Fruit fly (Drosophila melanogaster) whole organism, embryonic: Measurements from ENCODE around the gene CG5510.

Experiments used
- C15 ChIP-seq: fragments of 200-800 bp; sonication (Bioruptor generic); IDR thresholded peaks from 3 replicates; pipeline ENCODE4 v1.3.6; 2022; ENCODE audit warnings: missing biosample characterization, missing genetic modification characterization
- CG10147 ChIP-seq: fragments of 200-800 bp; sonication (Bioruptor generic); optimal IDR thresholded peaks from 2 replicates; lab custom pipeline; 2019; ENCODE audit warnings: missing biosample characterization, mild to moderate bottlenecking, missing genetic modification characterization, moderate library complexity
- CG10979 ChIP-seq: fragments of 200-800 bp; sonication (Bioruptor generic); optimal IDR thresholded peaks from 2 replicates; lab custom pipeline; 2018; ENCODE audit warnings: missing biosample characterization, mild to moderate bottlenecking, missing genetic modification characterization, moderate library complexity
- CG11247 ChIP-seq: fragments of 200-800 bp; sonication (Bioruptor generic); IDR thresholded peaks from 2 replicates; pipeline ENCODE4 v1.3.6; 2022; ENCODE audit warnings: missing biosample characterization, missing genetic modification characterization
- CG12155 ChIP-seq: fragments of 200-800 bp; sonication (Bioruptor generic); optimal IDR thresholded peaks from 3 replicates; lab custom pipeline; 2016; ENCODE audit warnings: missing biosample characterization, missing genetic modification characterization
- CG13424 ChIP-seq: fragments of 200-800 bp; sonication (Bioruptor generic); optimal IDR thresholded peaks from 2 replicates; lab custom pipeline; 2019; ENCODE audit warnings: missing biosample characterization, mild to moderate bottlenecking, missing genetic modification characterization, moderate library complexity
- CG16863 ChIP-seq: fragments of 200-800 bp; sonication (Bioruptor generic); optimal IDR thresholded peaks from 3 replicates; lab custom pipeline; 2016; ENCODE audit warnings: missing biosample characterization, missing genetic modification characterization
- CG17385 ChIP-seq: fragments of 200-800 bp; sonication (Bioruptor generic); optimal IDR thresholded peaks from 3 replicates; lab custom pipeline; 2018; ENCODE audit warnings: missing biosample characterization, mild to moderate bottlenecking, missing genetic modification characterization
- CG18011 ChIP-seq: fragments of 200-800 bp; sonication (Bioruptor generic); optimal IDR thresholded peaks from 2 replicates; lab custom pipeline; 2017; ENCODE audit warnings: missing biosample characterization, missing genetic modification characterization, mild to moderate bottlenecking, moderate library complexity, missing genotype
- CG2678 ChIP-seq: fragments of 200-800 bp; sonication (Bioruptor generic); optimal IDR thresholded peaks from 3 replicates; lab custom pipeline; 2019; ENCODE audit warnings: missing biosample characterization, mild to moderate bottlenecking, missing genetic modification characterization, moderate library complexity
- CG2712 ChIP-seq: fragments of 200-800 bp; optimal IDR thresholded peaks from 3 replicates; lab custom pipeline; 2019; ENCODE audit warnings: missing biosample characterization, mild to moderate bottlenecking, missing genetic modification characterization, moderate library complexity
- CG2875 ChIP-seq: fragments of 200-800 bp; sonication (Bioruptor generic); optimal IDR thresholded peaks from 2 replicates; lab custom pipeline; 2017; ENCODE audit warnings: missing biosample characterization, mild to moderate bottlenecking, missing genetic modification characterization, missing genetic modification reagents
- CG30403 ChIP-seq: fragments of 200-800 bp; sonication (Bioruptor generic); optimal IDR thresholded peaks from 3 replicates; lab custom pipeline; 2016; ENCODE audit warnings: missing biosample characterization, missing genetic modification characterization
- CG31388 ChIP-seq: fragments of 200-800 bp; sonication (Bioruptor generic); optimal IDR thresholded peaks from 2 replicates; lab custom pipeline; 2016; ENCODE audit warnings: missing biosample characterization, missing genetic modification characterization
- CG3726 ChIP-seq: fragments of 200-800 bp; sonication (Bioruptor generic); IDR thresholded peaks from 3 replicates; pipeline ENCODE4, ENCODE4 v1.3.6; 2022; ENCODE audit warnings: missing biosample characterization, missing genetic modification characterization
- CG4328 ChIP-seq: fragments of 200-800 bp; sonication (Bioruptor generic); optimal IDR thresholded peaks from 3 replicates; lab custom pipeline; 2017; ENCODE audit warnings: missing biosample characterization, missing genetic modification reagents, missing genetic modification characterization
- CG5245 ChIP-seq: fragments of 200-800 bp; sonication (Bioruptor generic); optimal IDR thresholded peaks from 3 replicates; lab custom pipeline; 2016; ENCODE audit warnings: missing biosample characterization, missing genetic modification characterization
- CG6791 ChIP-seq: fragments of 200-800 bp; sonication (Bioruptor generic); IDR thresholded peaks from 3 replicates; pipeline ENCODE4 v1.3.6; 2022; ENCODE audit warnings: missing biosample characterization, missing genetic modification characterization; ENCODE audit not compliant: partially characterized antibody
- CG8089 ChIP-seq: fragments of 200-800 bp; sonication (Bioruptor generic); optimal IDR thresholded peaks from 3 replicates; lab custom pipeline; 2016; ENCODE audit warnings: missing biosample characterization, missing genetic modification characterization
- CG8359 ChIP-seq: fragments of 200-800 bp; sonication (Bioruptor generic); optimal IDR thresholded peaks from 2 replicates; lab custom pipeline; 2017; ENCODE audit warnings: missing biosample characterization, mild to moderate bottlenecking, missing genetic modification characterization, borderline replicate concordance
- Dip3 ChIP-seq: fragments of 200-800 bp; sonication (Bioruptor generic); optimal IDR thresholded peaks from 3 replicates; lab custom pipeline; 2016; ENCODE audit warnings: missing biosample characterization, missing genetic modification characterization
- HLH4C ChIP-seq: fragments of 200-800 bp; sonication (Bioruptor generic); IDR thresholded peaks from 3 replicates; pipeline ENCODE4 v1.3.6; 2022; ENCODE audit warnings: missing biosample characterization, missing genetic modification characterization; ENCODE audit not compliant: partially characterized antibody
- Lpt ChIP-seq: fragments of >200 bp; optimal IDR thresholded peaks from 2 replicates; lab custom pipeline; 2018; ENCODE audit warnings: missing biosample characterization, missing genetic modification characterization
- NC2α ChIP-seq: fragments of 200-800 bp; sonication (Bioruptor generic); optimal IDR thresholded peaks from 2 replicates; lab custom pipeline; 2016; ENCODE audit warnings: missing biosample characterization, missing genetic modification characterization
- Ptx1 ChIP-seq: fragments of 200-800 bp; sonication (Bioruptor generic); IDR thresholded peaks from 2 replicates; pipeline ENCODE4 v1.3.6; 2022; ENCODE audit warnings: missing biosample characterization, missing genetic modification characterization
- Rfx ChIP-seq: fragments of 200-800 bp; sonication (Bioruptor generic); IDR thresholded peaks from 2 replicates; pipeline ENCODE4 v1.3.6; 2022; ENCODE audit warnings: missing biosample characterization, missing genetic modification characterization
- Taf1 ChIP-seq: fragments of 200-800 bp; sonication (Bioruptor generic); IDR thresholded peaks from 2 replicates; pipeline ENCODE4 v1.3.6; 2022; ENCODE audit warnings: missing biosample characterization, missing genetic modification characterization
- Vsx1 ChIP-seq: fragments of 200-800 bp; sonication (Bioruptor generic); optimal IDR thresholded peaks from 2 replicates; lab custom pipeline; 2017; ENCODE audit warnings: missing biosample characterization, mild to moderate bottlenecking, missing genetic modification characterization, missing genetic modification reagents
- chinmo ChIP-seq: fragments of 200-800 bp; sonication (Bioruptor generic); IDR thresholded peaks from 4 replicates; pipeline ENCODE4 v1.3.6; 2022; ENCODE audit warnings: missing biosample characterization, missing genetic modification characterization; ENCODE audit not compliant: partially characterized antibody
- chm ChIP-seq: fragments of 200-800 bp; sonication (Bioruptor generic); IDR thresholded peaks from 2 replicates; pipeline ENCODE4 v1.3.6; 2022; ENCODE audit warnings: missing biosample characterization, missing genetic modification characterization
- dmrt99B ChIP-seq: fragments of 200-800 bp; sonication (Bioruptor generic); optimal IDR thresholded peaks from 2 replicates; lab custom pipeline; 2018; ENCODE audit warnings: missing biosample characterization, mild to moderate bottlenecking, missing genetic modification characterization, moderate library complexity
- en ChIP-seq: fragments of 200-800 bp; sonication (Bioruptor generic); optimal IDR thresholded peaks from 2 replicates; lab custom pipeline; 2016; ENCODE audit warnings: missing biosample characterization, missing genetic modification characterization
- eve ChIP-seq, 2 experiments: fragments of >200 bp; optimal IDR thresholded peaks; 2 replicates each; lab custom pipeline; 2017; ENCODE audit warnings: missing biosample characterization in 2 of 2, missing genetic modification characterization in 2 of 2
- hbn ChIP-seq: fragments of 200-800 bp; sonication (Bioruptor generic); IDR thresholded peaks from 2 replicates; pipeline ENCODE4 v1.3.6; 2022; ENCODE audit warnings: missing biosample characterization, missing genetic modification characterization; ENCODE audit not compliant: partially characterized antibody
- lov ChIP-seq, 2 experiments: fragments of 200-800 bp in 1 of 2; fragments of >200 bp in 1 of 2; sonication (Bioruptor generic) in 1 of 2; IDR thresholded peaks in 1 of 2; optimal IDR thresholded peaks in 1 of 2; 2 replicates in 1 of 2; 3 replicates in 1 of 2; pipeline versions ENCODE4 v1.3.6 to Lab custom; 2017 to 2022; ENCODE audit warnings: missing biosample characterization in 1 of 2, missing genetic modification characterization in 1 of 2
- luna ChIP-seq: fragments of 200-800 bp; sonication (Bioruptor generic); optimal IDR thresholded peaks from 2 replicates; lab custom pipeline; 2016; ENCODE audit warnings: missing biosample characterization, missing genetic modification characterization
- mld ChIP-seq: fragments of 200-800 bp; sonication (Bioruptor generic); IDR thresholded peaks from 3 replicates; pipeline ENCODE4 v1.3.6; 2022; ENCODE audit warnings: missing biosample characterization, missing genetic modification characterization; ENCODE audit not compliant: partially characterized antibody
- nerfin-2 ChIP-seq: fragments of 200-800 bp; sonication (Bioruptor generic); IDR thresholded peaks from 2 replicates; pipeline ENCODE4 v1.3.6; 2022; ENCODE audit warnings: missing biosample characterization, missing genetic modification characterization; ENCODE audit not compliant: partially characterized antibody
- oc ChIP-seq: fragments of 200-800 bp; sonication (Bioruptor generic); optimal IDR thresholded peaks from 2 replicates; lab custom pipeline; 2018; ENCODE audit warnings: missing biosample characterization, mild to moderate bottlenecking, missing genetic modification characterization, moderate library complexity
- pan ChIP-seq, 4 experiments: fragments of >200 bp in 3 of 4; fragments of 200-800 bp in 1 of 4; sonication (Bioruptor generic) in 1 of 4; optimal IDR thresholded peaks in 3 of 4; IDR thresholded peaks in 1 of 4; 2 replicates each; pipeline versions ENCODE4 v1.3.6 to Lab custom; 2017 to 2022; ENCODE audit warnings: missing biosample characterization in 2 of 4, missing genetic modification characterization in 2 of 4, mixed read lengths in 1 of 4
- peb ChIP-seq: fragments of 200-800 bp; sonication (Bioruptor generic); IDR thresholded peaks from 2 replicates; pipeline ENCODE4 v1.3.6; 2022; ENCODE audit warnings: missing biosample characterization, missing genetic modification characterization
- phol ChIP-seq: fragments of 200-800 bp; sonication (Bioruptor generic); optimal IDR thresholded peaks from 3 replicates; lab custom pipeline; 2018; ENCODE audit warnings: missing biosample characterization, mild to moderate bottlenecking, missing genetic modification characterization, moderate library complexity
- pros ChIP-seq: fragments of 200-800 bp; sonication (Bioruptor generic); optimal IDR thresholded peaks from 3 replicates; lab custom pipeline; 2019; ENCODE audit warnings: missing biosample characterization, mild to moderate bottlenecking, missing genetic modification characterization, moderate library complexity
- ranshi ChIP-seq: fragments of 200-800 bp; sonication (Bioruptor generic); IDR thresholded peaks from 2 replicates; pipeline ENCODE4 v1.3.6; 2022; ENCODE audit warnings: missing biosample characterization, missing genetic modification characterization
- sd ChIP-seq: fragments of 200-800 bp; sonication (Bioruptor generic); optimal IDR thresholded peaks from 3 replicates; lab custom pipeline; 2018; ENCODE audit warnings: missing biosample characterization, mild to moderate bottlenecking, missing genetic modification characterization, moderate library complexity
- sr ChIP-seq: fragments of 200-800 bp; sonication (Bioruptor generic); IDR thresholded peaks from 3 replicates; pipeline ENCODE4 v1.3.6; 2022; ENCODE audit warnings: missing biosample characterization, missing genetic modification characterization
- toy ChIP-seq: fragments of 200-800 bp; sonication (Bioruptor generic); IDR thresholded peaks from 2 replicates; pipeline ENCODE4 v1.3.6; 2022; ENCODE audit warnings: missing biosample characterization, missing genetic modification characterization
- unpg ChIP-seq: fragments of 200-800 bp; sonication (Bioruptor generic); optimal IDR thresholded peaks from 3 replicates; lab custom pipeline; 2018; ENCODE audit warnings: missing biosample characterization, mild to moderate bottlenecking, missing genetic modification characterization, moderate library complexity
- yki ChIP-seq: fragments of >200 bp; optimal IDR thresholded peaks from 3 replicates; lab custom pipeline; 2018

The CG5510 gene

DNA sequence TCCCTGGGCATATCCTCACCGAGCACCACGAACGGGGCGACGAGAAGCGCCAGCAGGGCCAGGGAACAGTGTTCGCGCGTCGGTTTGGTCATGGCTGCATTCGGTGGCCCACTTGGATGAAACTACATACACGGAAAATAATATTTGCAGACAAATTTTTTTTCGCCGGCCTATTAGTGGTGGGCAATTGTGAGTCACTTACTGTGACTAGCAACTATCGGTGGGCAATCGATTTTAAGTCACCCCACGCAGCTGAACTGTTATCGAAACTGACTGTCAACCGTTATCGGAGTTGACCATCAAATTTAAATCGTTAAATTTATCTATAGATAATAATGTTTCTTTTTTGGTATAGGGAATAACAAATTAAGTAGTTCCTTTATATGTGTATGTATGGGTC lies at the start of gene CG5510 (continued):
- TF ChIP-seq CG3726 (GFP tag; lab: Robert Waterston, UW) (no peak), Rfx (GFP tag; lab: Robert Waterston, UW) (peak; percentile 81), C15 (GFP tag; lab: Robert Waterston, UW) (no peak), phol (tag; lab: Kevin White, UChicago) (peak; percentile 46), hbn (peak; percentile 98), CG2875 (GFP tag; lab: Kevin White, UChicago) (no peak), sr (GFP tag; lab: Robert Waterston, UW) (no peak), chinmo (GFP tag; lab: Robert Waterston, UW) (peak; percentile 98), CG8089 (GFP tag; lab: Kevin White, UChicago) (no peak), CG18011 (GFP tag; lab: Kevin White, UChicago) (no peak), pan (optimal IDR thresholded peaks at IDR 0.05; lab: Kevin White, UChicago) (no peak), pan (GFP tag; optimal IDR thresholded peaks at IDR 0.05 in 1 of 2, IDR thresholded peaks at IDR 0.05 in 1 of 2) (peak in 1 of 2 experiments; percentile 53), CG4328 (GFP tag; lab: Kevin White, UChicago) (no peak), Dip3 (GFP tag; lab: Kevin White, UChicago) (peak; percentile 6), CG13424 (tag; lab: Kevin White, UChicago) (peak; percentile 39), sd (tag; lab: Kevin White, UChicago) (peak; percentile 32), CG10979 (peak; percentile 7), CG6791 (GFP tag; lab: Robert Waterston, UW) (peak; percentile 99), Taf1 (no peak), CG12155 (peak; percentile 28), nerfin-2 (GFP tag; lab: Robert Waterston, UW) (peak; percentile 98), unpg (no peak), oc (peak; percentile 10), toy (GFP tag; lab: Robert Waterston, UW) (no peak), peb (GFP tag; lab: Robert Waterston, UW) (0 out of 2 replicates have a peak, but pooled peaks have one; percentile 11), mld (GFP tag; lab: Robert Waterston, UW) (peak; percentile 97), pros (GFP tag; lab: Kevin White, UChicago) (no peak), CG17385 (GFP tag; lab: Kevin White, UChicago) (no peak), CG11247 (peak; percentile 63; the same call in 1 of the 2 replicates), en (peak; percentile 12), NC2α (GFP tag; lab: Kevin White, UChicago) (no peak), eve (GFP tag; optimal IDR thresholded peaks at IDR 0.05; lab: Kevin White, UChicago) (no peak), lov (optimal IDR thresholded peaks at IDR 0.05; lab: Kevin White, UChicago) (no peak), lov (GFP tag; IDR thresholded peaks at IDR 0.05; lab: Robert Waterston, UW) (0 out of 3 replicates have a peak, but pooled peaks have one; percentile 20), CG31388 (no peak), CG16863 (GFP tag; lab: Kevin White, UChicago) (no peak), CG5245 (GFP tag; lab: Kevin White, UChicago) (peak; percentile 9), dmrt99B (tag; lab: Kevin White, UChicago) (no peak), Vsx1 (GFP tag; lab: Kevin White, UChicago) (no peak), Ptx1 (GFP tag; lab: Robert Waterston, UW) (peak; percentile 48; the same call in 1 of the 2 replicates), CG10147 (GFP tag; lab: Kevin White, UChicago) (peak; percentile 31), CG2712 (tag; lab: Kevin White, UChicago) (peak; percentile 76), HLH4C (GFP tag; lab: Robert Waterston, UW) (peak; percentile 98), luna (GFP tag; lab: Kevin White, UChicago) (no peak), Lpt (no peak), chm (GFP tag; lab: Robert Waterston, UW) (peak; percentile 46; the same call in 1 of the 2 replicates), ranshi (GFP tag; lab: Robert Waterston, UW) (peak; percentile 55; the same call in 1 of the 2 replicates), CG30403 (peak; percentile 56), CG2678 (tag; lab: Kevin White, UChicago) (no peak), yki (lab: Kevin White, UChicago) (no peak), CG8359 (GFP tag; lab: Kevin White, UChicago) (no peak)
